Worm (Caenorhabditis elegans) whole organism, L4 larva: Measurements from ENCODE around the gene fbxa-9.

ENCODE experiments used
- ZK337.2 ChIP-seq: fragments of 200-800 bp; sonication (Bioruptor generic); IDR thresholded peaks from 2 replicates; pipeline ENCODE4 v1.3.6; 2022; ENCODE audit warnings: missing genetic modification reagents, missing genetic modification characterization, missing compliant biosample characterization
- arid-1 ChIP-seq: fragments of 200-800 bp; sonication (Bioruptor generic); conservative IDR thresholded peaks from 2 replicates; pipeline ENCODE4 v1.3.6; 2022; ENCODE audit warnings: missing genetic modification reagents, missing genetic modification characterization, missing compliant biosample characterization
- ceh-62 ChIP-seq: sonication (generic microtip); optimal IDR thresholded peaks from 2 replicates; lab custom pipeline; 2017; ENCODE audit warnings: missing biosample characterization, missing genetic modification characterization
- dmd-9 ChIP-seq: fragments of 200-800 bp; sonication (Bioruptor generic); IDR thresholded peaks from 2 replicates; pipeline ENCODE4 v1.3.6; 2022; ENCODE audit warnings: missing genetic modification reagents, missing genetic modification characterization, missing compliant biosample characterization
- dpl-1 ChIP-seq: fragments of 150-350 bp; optimal IDR thresholded peaks from 2 replicates; lab custom pipeline; 2014; ENCODE audit warnings: missing biosample characterization, missing genetic modification reagents, missing genetic modification characterization
- mdt-29 ChIP-seq: fragments of 200-800 bp; sonication (Bioruptor generic); IDR thresholded peaks from 2 replicates; pipeline ENCODE4 v1.3.6; 2022; ENCODE audit warnings: missing genetic modification reagents, missing genetic modification characterization, missing compliant biosample characterization
- zfp-2 ChIP-seq: sonication (generic microtip); optimal IDR thresholded peaks from 2 replicates; lab custom pipeline; 2016; ENCODE audit warnings: mild to moderate bottlenecking, missing genetic modification characterization, missing compliant biosample characterization

DNA sequence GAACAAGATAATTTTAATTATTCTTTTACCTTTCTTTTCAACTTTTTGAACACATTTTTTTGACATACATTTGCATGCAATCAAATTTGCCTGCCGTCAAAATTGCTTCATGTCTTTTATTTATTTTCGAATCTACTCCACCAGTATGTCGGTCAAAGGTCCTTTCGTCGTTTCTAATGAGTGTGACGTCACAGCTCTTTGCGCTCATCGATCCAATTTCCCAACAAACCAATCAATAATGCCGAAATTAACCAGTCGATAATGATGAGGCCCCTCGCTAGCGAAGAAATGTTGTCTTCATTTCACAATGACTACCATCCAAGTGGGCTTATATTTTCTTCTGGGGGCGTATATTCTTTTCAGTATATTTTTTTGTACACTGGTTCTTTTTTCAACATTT, 3.5 kb upstream of the fbxa-9 start, which contains the start of gene Y54F10BM.6:
- no peak for TF ChIP-seq dpl-1 (GFP tag; lab: Kevin White, UChicago)
- TF ChIP-seq mdt-29 (GFP tag; lab: Robert Waterston, UW): no peak
- no peak for TF ChIP-seq ceh-62 (tag; lab: Kevin White, UChicago)
- TF ChIP-seq arid-1 (GFP tag; lab: Robert Waterston, UW): no peak
- TF ChIP-seq dmd-9 (GFP tag; lab: Robert Waterston, UW): no peak
- TF ChIP-seq zfp-2 (tag; lab: Kevin White, UChicago): no peak
- TF ChIP-seq ZK337.2 (GFP tag; lab: Robert Waterston, UW): no peak
